Fruit fly (Drosophila melanogaster) whole organism, embryonic: ENCODE data around the gene CG11980.

ENCODE experiments used
- Atf-2 ChIP-seq: fragments of 200-800 bp; sonication (Bioruptor generic); optimal IDR thresholded peaks from 2 replicates; lab custom pipeline; 2016; ENCODE audit warnings: missing biosample characterization, missing genetic modification characterization
- BEAF-32 ChIP-seq: fragments of 200-800 bp; sonication (Bioruptor generic); optimal IDR thresholded peaks from 3 replicates; lab custom pipeline; 2017; ENCODE audit warnings: missing biosample characterization, missing genetic modification characterization, mild to moderate bottlenecking, moderate library complexity, missing genetic modification reagents
- Bdp1 ChIP-seq: fragments of 200-800 bp; sonication (Bioruptor generic); optimal IDR thresholded peaks from 3 replicates; lab custom pipeline; 2016; ENCODE audit warnings: missing biosample characterization, missing genetic modification characterization
- CG10431 ChIP-seq: fragments of 200-800 bp; sonication (Bioruptor generic); optimal IDR thresholded peaks from 3 replicates; lab custom pipeline; 2018; ENCODE audit warnings: missing biosample characterization, mild to moderate bottlenecking, missing genetic modification characterization
- CG11093 ChIP-seq: fragments of 200-800 bp; sonication (Bioruptor generic); IDR thresholded peaks from 3 replicates; pipeline ENCODE4 v1.3.6; 2022; ENCODE audit warnings: missing biosample characterization, missing genetic modification characterization
- CG11456 ChIP-seq: fragments of 200-800 bp; sonication (Bioruptor generic); IDR thresholded peaks from 3 replicates; pipeline ENCODE4 v1.3.6; 2022; ENCODE audit warnings: missing biosample characterization, missing genetic modification characterization
- CG11723 ChIP-seq: fragments of 200-800 bp; sonication (Bioruptor generic); optimal IDR thresholded peaks from 2 replicates; lab custom pipeline; 2017; ENCODE audit warnings: missing biosample characterization, mild to moderate bottlenecking, missing genetic modification characterization
- CG12219 ChIP-seq: fragments of 200-800 bp; sonication (Bioruptor generic); optimal IDR thresholded peaks from 3 replicates; lab custom pipeline; 2018; ENCODE audit warnings: missing biosample characterization, mild to moderate bottlenecking, missing genetic modification characterization
- CG12299 ChIP-seq: fragments of 200-800 bp; sonication (Bioruptor generic); optimal IDR thresholded peaks from 2 replicates; lab custom pipeline; 2018; ENCODE audit warnings: missing biosample characterization, mild to moderate bottlenecking, missing genetic modification characterization
- CG13123 ChIP-seq: fragments of 200-800 bp; sonication (Bioruptor generic); optimal IDR thresholded peaks from 2 replicates; lab custom pipeline; 2016; ENCODE audit warnings: missing biosample characterization, missing genetic modification characterization
- CG14860 ChIP-seq: fragments of 200-800 bp; sonication (Bioruptor generic); IDR thresholded peaks from 3 replicates; pipeline ENCODE4 v1.3.6; 2022; ENCODE audit warnings: missing biosample characterization, missing genetic modification characterization; ENCODE audit not compliant: partially characterized antibody
- CG1529 ChIP-seq: fragments of 200-800 bp; sonication (Bioruptor generic); optimal IDR thresholded peaks from 3 replicates; lab custom pipeline; 2018; ENCODE audit warnings: missing biosample characterization, missing genetic modification characterization
- CG17359 ChIP-seq: fragments of 200-800 bp; sonication (Bioruptor generic); optimal IDR thresholded peaks from 3 replicates; lab custom pipeline; 2018; ENCODE audit warnings: missing biosample characterization, mild to moderate bottlenecking, missing genetic modification characterization, moderate library complexity
- CG2116 ChIP-seq: fragments of 200-800 bp; sonication (Bioruptor generic); optimal IDR thresholded peaks from 3 replicates; lab custom pipeline; 2018; ENCODE audit warnings: missing biosample characterization, mild to moderate bottlenecking, missing genetic modification characterization
- CG31365 ChIP-seq: fragments of 200-800 bp; sonication (Bioruptor generic); optimal IDR thresholded peaks from 2 replicates; lab custom pipeline; 2018; ENCODE audit warnings: missing biosample characterization, mild to moderate bottlenecking, missing genetic modification characterization
- CG3163 ChIP-seq: fragments of 200-800 bp; sonication (Bioruptor generic); optimal IDR thresholded peaks from 3 replicates; lab custom pipeline; 2016; ENCODE audit warnings: missing biosample characterization, missing genetic modification characterization
- CG3995 ChIP-seq: fragments of 200-800 bp; sonication (Bioruptor generic); optimal IDR thresholded peaks from 3 replicates; lab custom pipeline; 2016; ENCODE audit warnings: missing biosample characterization, missing genetic modification characterization
- CG43689 ChIP-seq: fragments of 200-800 bp; sonication (Bioruptor generic); IDR thresholded peaks from 2 replicates; pipeline ENCODE4 v1.3.6; 2022; ENCODE audit warnings: missing biosample characterization, missing genetic modification characterization
- CG6791 ChIP-seq: fragments of 200-800 bp; sonication (Bioruptor generic); IDR thresholded peaks from 3 replicates; pipeline ENCODE4 v1.3.6; 2022; ENCODE audit warnings: missing biosample characterization, missing genetic modification characterization; ENCODE audit not compliant: partially characterized antibody
- CG7786 ChIP-seq: fragments of 200-800 bp; sonication (Bioruptor generic); optimal IDR thresholded peaks from 2 replicates; lab custom pipeline; 2016; ENCODE audit warnings: missing biosample characterization, missing genetic modification characterization
- CG7928 ChIP-seq: fragments of 200-800 bp; sonication (Bioruptor generic); optimal IDR thresholded peaks from 2 replicates; lab custom pipeline; 2017; ENCODE audit warnings: missing biosample characterization, mild to moderate bottlenecking, missing genetic modification characterization
- CG8089 ChIP-seq: fragments of 200-800 bp; sonication (Bioruptor generic); optimal IDR thresholded peaks from 3 replicates; lab custom pipeline; 2016; ENCODE audit warnings: missing biosample characterization, missing genetic modification characterization
- CG9797 ChIP-seq: fragments of 200-800 bp; sonication (Bioruptor generic); optimal IDR thresholded peaks from 3 replicates; lab custom pipeline; 2018; ENCODE audit warnings: missing biosample characterization, mild to moderate bottlenecking, missing genetic modification characterization
- Fer1 ChIP-seq: fragments of 200-800 bp; sonication (Bioruptor generic); optimal IDR thresholded peaks from 2 replicates; lab custom pipeline; 2017; ENCODE audit warnings: missing biosample characterization, mild to moderate bottlenecking, missing genetic modification characterization
- H15 ChIP-seq: fragments of 200-800 bp; sonication (Bioruptor generic); IDR thresholded peaks from 3 replicates; pipeline ENCODE4 v1.3.6; 2022; ENCODE audit warnings: missing biosample characterization, missing genetic modification characterization
- Hr39 ChIP-seq: fragments of >200 bp; optimal IDR thresholded peaks from 2 replicates; lab custom pipeline; 2017
- Lim3 ChIP-seq: fragments of 200-800 bp; sonication (Bioruptor generic); IDR thresholded peaks from 2 replicates; pipeline ENCODE4 v1.3.6; 2022; ENCODE audit warnings: missing biosample characterization, missing genetic modification characterization
- MESR4 ChIP-seq: fragments of 200-800 bp; sonication (Bioruptor generic); optimal IDR thresholded peaks from 2 replicates; lab custom pipeline; 2018; ENCODE audit warnings: missing biosample characterization, mild to moderate bottlenecking, missing genetic modification characterization, moderate library complexity
- Meics ChIP-seq: fragments of 200-800 bp; sonication (Bioruptor generic); optimal IDR thresholded peaks from 2 replicates; lab custom pipeline; 2017; ENCODE audit warnings: missing biosample characterization, mild to moderate bottlenecking, missing genetic modification characterization
- Nf-YC ChIP-seq: fragments of 200-800 bp; optimal IDR thresholded peaks from 3 replicates; lab custom pipeline; 2019; ENCODE audit warnings: missing biosample characterization, mild to moderate bottlenecking, missing genetic modification characterization, moderate library complexity
- Pdp1 ChIP-seq, 2 experiments: fragments of 200-800 bp; sonication (Bioruptor generic); optimal IDR thresholded peaks; 3 replicates each; lab custom pipeline; 2016; ENCODE audit warnings: missing biosample characterization in 2 of 2, missing genetic modification characterization in 2 of 2, mild to moderate bottlenecking in 1 of 2, moderate library complexity in 1 of 2
- Scr ChIP-seq: fragments of 200-800 bp; sonication (Bioruptor generic); IDR thresholded peaks from 2 replicates; pipeline ENCODE4 v1.3.6; 2022; ENCODE audit warnings: missing biosample characterization, missing genetic modification characterization; ENCODE audit not compliant: partially characterized antibody
- Spps ChIP-seq: fragments of 200-800 bp; sonication (Bioruptor generic); optimal IDR thresholded peaks from 2 replicates; lab custom pipeline; 2018; ENCODE audit warnings: missing biosample characterization, mild to moderate bottlenecking, missing genetic modification characterization
- az2 ChIP-seq: fragments of 200-800 bp; sonication (Bioruptor generic); optimal IDR thresholded peaks from 3 replicates; lab custom pipeline; 2016; ENCODE audit warnings: missing biosample characterization, missing genetic modification characterization
- cad ChIP-seq: fragments of >200 bp; optimal IDR thresholded peaks from 2 replicates; lab custom pipeline; 2017; ENCODE audit warnings: missing biosample characterization, missing genetic modification characterization
- crc ChIP-seq: fragments of 200-800 bp; sonication (Bioruptor generic); optimal IDR thresholded peaks from 2 replicates; lab custom pipeline; 2016; ENCODE audit warnings: missing biosample characterization, missing genetic modification characterization
- crol ChIP-seq: fragments of 200-800 bp; sonication (Bioruptor generic); IDR thresholded peaks from 2 replicates; pipeline ENCODE4 v1.3.6; 2022; ENCODE audit warnings: missing biosample characterization, missing genetic modification characterization
- dati ChIP-seq: fragments of 200-800 bp; sonication (Bioruptor generic); IDR thresholded peaks from 2 replicates; pipeline ENCODE4 v1.3.6; 2022; ENCODE audit warnings: missing biosample characterization, missing genetic modification characterization
- fd3F ChIP-seq: fragments of 200-800 bp; sonication (Bioruptor generic); optimal IDR thresholded peaks from 2 replicates; lab custom pipeline; 2018; ENCODE audit warnings: missing biosample characterization, mild to moderate bottlenecking, missing genetic modification characterization, moderate library complexity
- fd96Cb ChIP-seq: fragments of 200-800 bp; sonication (Bioruptor generic); optimal IDR thresholded peaks from 2 replicates; lab custom pipeline; 2018; ENCODE audit warnings: missing biosample characterization, mild to moderate bottlenecking, missing genetic modification characterization, moderate library complexity
- ind ChIP-seq: fragments of 200-800 bp; sonication (Bioruptor generic); optimal IDR thresholded peaks from 3 replicates; lab custom pipeline; 2016; ENCODE audit warnings: missing biosample characterization, missing genetic modification characterization
- inv ChIP-seq: fragments of 200-800 bp; sonication (Bioruptor generic); IDR thresholded peaks from 2 replicates; pipeline ENCODE4 v1.3.6; 2022; ENCODE audit warnings: missing biosample characterization, missing genetic modification characterization; ENCODE audit not compliant: partially characterized antibody
- jumu ChIP-seq: fragments of 200-800 bp; sonication (Bioruptor generic); optimal IDR thresholded peaks from 3 replicates; lab custom pipeline; 2016; ENCODE audit warnings: missing biosample characterization, missing genetic modification characterization
- lab ChIP-seq: fragments of 200-800 bp; sonication (Bioruptor generic); optimal IDR thresholded peaks from 3 replicates; lab custom pipeline; 2017; ENCODE audit warnings: missing biosample characterization, missing genetic modification characterization, mild to moderate bottlenecking, moderate library complexity, missing genetic modification reagents
- repo ChIP-seq: fragments of 200-800 bp; sonication (Bioruptor generic); optimal IDR thresholded peaks from 2 replicates; lab custom pipeline; 2016; ENCODE audit warnings: missing biosample characterization, missing genetic modification characterization
- ro ChIP-seq: fragments of 200-800 bp; sonication (Bioruptor generic); IDR thresholded peaks from 2 replicates; pipeline ENCODE4 v1.3.6; 2022; ENCODE audit warnings: missing biosample characterization, missing genetic modification characterization
- seq ChIP-seq: fragments of 200-800 bp; sonication (Bioruptor generic); IDR thresholded peaks from 2 replicates; pipeline ENCODE4 v1.3.6; 2022; ENCODE audit warnings: missing biosample characterization, missing genetic modification characterization
- tap ChIP-seq: fragments of 200-800 bp; optimal IDR thresholded peaks from 3 replicates; lab custom pipeline; 2019; ENCODE audit warnings: missing biosample characterization, mild to moderate bottlenecking, missing genetic modification characterization, moderate library complexity
- tx ChIP-seq: fragments of 200-800 bp; sonication (Bioruptor generic); optimal IDR thresholded peaks from 2 replicates; lab custom pipeline; 2016; ENCODE audit warnings: missing biosample characterization, missing genetic modification characterization
- wek ChIP-seq: fragments of 200-800 bp; sonication (Bioruptor generic); optimal IDR thresholded peaks from 3 replicates; lab custom pipeline; 2018; ENCODE audit warnings: missing biosample characterization, mild to moderate bottlenecking, missing genetic modification characterization, moderate library complexity
- z ChIP-seq: fragments of 200-800 bp; sonication (Bioruptor generic); IDR thresholded peaks from 3 replicates; pipeline ENCODE4 v1.3.6; 2022; ENCODE audit warnings: missing biosample characterization, missing genetic modification characterization

Gene CG11980

dm6 chr3R:8963756-8964342 is 40.0 kb upstream of the CG11980 start (continued):
- TF ChIP-seq tap (tag; lab: Kevin White, UChicago) (peak; percentile 7), CG17359 (tag; lab: Kevin White, UChicago) (peak; percentile 75), seq (GFP tag; lab: Robert Waterston, UW) (no peak), Nf-YC (no peak), repo (GFP tag; lab: Kevin White, UChicago) (no peak), Fer1 (GFP tag; lab: Kevin White, UChicago) (no peak), tx (GFP tag; lab: Kevin White, UChicago) (no peak), Scr (GFP tag; lab: Robert Waterston, UW) (no peak), CG7786 (no peak), CG13123 (GFP tag; lab: Kevin White, UChicago) (no peak), lab (GFP tag; lab: Kevin White, UChicago) (peak; percentile 15), MESR4 (GFP tag; lab: Kevin White, UChicago) (no peak), CG11723 (no peak), CG11456 (no peak), jumu (GFP tag; lab: Kevin White, UChicago) (no peak), CG12219 (no peak), CG1529 (peak; percentile 20), fd3F (GFP tag; lab: Kevin White, UChicago) (no peak), Lim3 (GFP tag; lab: Robert Waterston, UW) (no peak), CG12299 (tag; lab: Kevin White, UChicago) (no peak), CG10431 (GFP tag; lab: Kevin White, UChicago) (no peak), Atf-2 (no peak), ind (GFP tag; lab: Kevin White, UChicago) (no peak), CG11093 (GFP tag; lab: Robert Waterston, UW) (no peak), wek (GFP tag; lab: Kevin White, UChicago) (no peak), az2 (GFP tag; lab: Kevin White, UChicago) (peak; percentile 18), CG31365 (no peak), Pdp1 (GFP tag; optimal IDR thresholded peaks at IDR 0.05; lab: Kevin White, UChicago) (no peak), CG3995 (GFP tag; lab: Kevin White, UChicago) (no peak), Meics (GFP tag; lab: Kevin White, UChicago) (no peak), z (GFP tag; lab: Robert Waterston, UW) (no peak), CG8089 (no peak), dati (no peak), CG14860 (no peak), cad (GFP tag; lab: Kevin White, UChicago) (no peak), Spps (tag; lab: Kevin White, UChicago) (no peak), CG6791 (no peak), inv (GFP tag; lab: Robert Waterston, UW) (no peak), CG2116 (no peak), CG7928 (no peak), Bdp1 (GFP tag; lab: Kevin White, UChicago) (no peak), fd96Cb (tag; lab: Kevin White, UChicago) (peak; percentile 51), crc (GFP tag; lab: Kevin White, UChicago) (no peak), CG43689 (GFP tag; lab: Robert Waterston, UW) (no peak), Hr39 (lab: Kevin White, UChicago) (no peak), crol (GFP tag; lab: Robert Waterston, UW) (peak; percentile 31; the same call in 1 of the 2 replicates), H15 (GFP tag; lab: Robert Waterston, UW) (no peak), ro (no peak), CG3163 (GFP tag; lab: Kevin White, UChicago) (no peak), BEAF-32 (GFP tag; lab: Kevin White, UChicago) (no peak), CG9797 (GFP tag; lab: Kevin White, UChicago) (no peak)
